Fruit fly (Drosophila melanogaster) S2 (cell line): Measurements from ENCODE around the gene CG31673.

Experiments
- CG8478 ChIP-seq: fragments of >200 bp; optimal IDR thresholded peaks from 2 replicates; lab custom pipeline; 2018
- CTCF ChIP-seq, 2 experiments: fragments of >200 bp; optimal IDR thresholded peaks; 2 replicates each; lab custom pipeline; 2018

DNA sequence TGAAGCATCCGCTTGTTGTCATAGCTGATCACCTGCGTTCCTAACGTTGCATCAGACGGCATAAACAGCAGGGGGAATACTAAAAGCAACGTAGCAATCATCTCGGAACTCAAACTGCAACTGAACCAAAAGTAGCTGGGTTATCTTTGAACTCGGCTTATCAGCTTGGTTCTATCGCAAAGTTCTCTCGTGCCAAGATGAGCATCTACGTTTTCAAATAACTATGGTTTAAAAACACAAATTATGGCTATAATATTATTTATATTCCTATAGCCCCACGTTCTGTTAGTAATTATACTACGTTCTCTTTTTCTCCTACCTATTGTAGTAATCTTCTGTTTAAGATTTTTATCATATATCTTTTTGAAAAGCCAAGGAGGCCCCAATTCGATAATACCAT, 28.4 kb downstream of the CG31673 start, which contains the start of gene CG14400:
- TF ChIP-seq CG8478 (no peak), CTCF (optimal IDR thresholded peaks at IDR 0.05; lab: Kevin White, UChicago) (no peak)
